Worm (Caenorhabditis elegans) whole organism, L4 larva: ENCODE measurements around the gene sri-24.
A peak's percentile ranks its signal among the peaks of the same experiment; 100 is the strongest.

Source experiments
- D1046.2 ChIP-seq: fragments of 200-800 bp; sonication (Bioruptor generic); IDR thresholded peaks from 2 replicates; pipeline ENCODE4 v1.3.6; 2022; ENCODE audit warnings: missing genetic modification characterization, missing compliant biosample characterization
- F10B5.3 ChIP-seq: sonication (generic microtip); optimal IDR thresholded peaks from 2 replicates; lab custom pipeline; 2016; ENCODE audit warnings: mild to moderate bottlenecking, missing genetic modification characterization, missing compliant biosample characterization
- F26F4.8 ChIP-seq: fragments of 200-800 bp; sonication (Bioruptor generic); conservative IDR thresholded peaks from 2 replicates; pipeline ENCODE4 v1.3.6; 2022; ENCODE audit warnings: missing genetic modification characterization, missing compliant biosample characterization
- F37D6.2 ChIP-seq: sonication (generic microtip); optimal IDR thresholded peaks from 2 replicates; lab custom pipeline; 2016; ENCODE audit warnings: mild to moderate bottlenecking, missing genetic modification characterization, missing compliant biosample characterization
- F49E8.2 ChIP-seq: sonication (generic microtip); optimal IDR thresholded peaks from 2 replicates; lab custom pipeline; 2016; ENCODE audit warnings: missing compliant biosample characterization, mild to moderate bottlenecking, missing genetic modification characterization, borderline replicate concordance
- Y105C5A.15 ChIP-seq: fragments of 200-800 bp; sonication (Bioruptor generic); IDR thresholded peaks from 2 replicates; pipeline ENCODE4 v1.3.6; 2022; ENCODE audit warnings: missing genetic modification characterization, missing compliant biosample characterization
- Y48G9A.11 ChIP-seq: fragments of 200-800 bp; sonication (Bioruptor generic); IDR thresholded peaks from 2 replicates; pipeline ENCODE4 v1.3.6; 2022; ENCODE audit warnings: missing genetic modification reagents, missing genetic modification characterization, missing compliant biosample characterization
- ZK337.2 ChIP-seq: fragments of 200-800 bp; sonication (Bioruptor generic); IDR thresholded peaks from 2 replicates; pipeline ENCODE4 v1.3.6; 2022; ENCODE audit warnings: missing genetic modification reagents, missing genetic modification characterization, missing compliant biosample characterization
- aly-2 ChIP-seq: sonication (generic microtip); optimal IDR thresholded peaks from 2 replicates; lab custom pipeline; 2018; ENCODE audit warnings: missing biosample characterization, missing genetic modification characterization
- arid-1 ChIP-seq: fragments of 200-800 bp; sonication (Bioruptor generic); conservative IDR thresholded peaks from 2 replicates; pipeline ENCODE4 v1.3.6; 2022; ENCODE audit warnings: missing genetic modification reagents, missing genetic modification characterization, missing compliant biosample characterization
- ceh-28 ChIP-seq: fragments of 150-350 bp; optimal IDR thresholded peaks from 2 replicates; lab custom pipeline; 2014; ENCODE audit warnings: missing biosample characterization, missing genetic modification reagents, missing genetic modification characterization
- ceh-44 ChIP-seq: fragments of 200-800 bp; sonication (Bioruptor generic); IDR thresholded peaks from 2 replicates; pipeline ENCODE4 v1.3.6; 2022; ENCODE audit warnings: missing genetic modification reagents, missing genetic modification characterization, missing compliant biosample characterization
- ceh-62 ChIP-seq: sonication (generic microtip); optimal IDR thresholded peaks from 2 replicates; lab custom pipeline; 2017; ENCODE audit warnings: missing biosample characterization, missing genetic modification characterization
- daf-19 ChIP-seq: fragments of 200-800 bp; sonication (Bioruptor generic); conservative IDR thresholded peaks from 2 replicates; pipeline ENCODE4 v1.3.6; 2022; ENCODE audit warnings: missing genetic modification characterization, missing compliant biosample characterization
- daf-8 ChIP-seq: fragments of 200-800 bp; sonication (Bioruptor generic); IDR thresholded peaks from 2 replicates; pipeline ENCODE4 v1.3.6; 2022; ENCODE audit warnings: missing genetic modification characterization, missing compliant biosample characterization
- dmd-6 ChIP-seq: fragments of 200-800 bp; sonication (Bioruptor generic); IDR thresholded peaks from 2 replicates; pipeline ENCODE4 v1.3.6; 2022; ENCODE audit warnings: missing genetic modification reagents, missing genetic modification characterization, missing compliant biosample characterization
- dve-1 ChIP-seq: sonication (generic microtip); optimal IDR thresholded peaks from 2 replicates; lab custom pipeline; 2017; ENCODE audit warnings: antibody characterized with exemption, mild to moderate bottlenecking, missing genetic modification characterization, missing compliant biosample characterization; ENCODE audit not compliant: insufficient read depth
- fkh-10 ChIP-seq: fragments of 150-350 bp; optimal IDR thresholded peaks from 2 replicates; lab custom pipeline; 2014; ENCODE audit warnings: missing biosample characterization, missing genetic modification reagents, missing genetic modification characterization
- fos-1 ChIP-seq: fragments of 150-350 bp; optimal IDR thresholded peaks from 2 replicates; lab custom pipeline; 2014; ENCODE audit warnings: missing biosample characterization, missing genetic modification characterization
- hlh-30 ChIP-seq: sonication (generic microtip); optimal IDR thresholded peaks from 2 replicates; lab custom pipeline; 2017; ENCODE audit warnings: antibody characterized with exemption, mild to moderate bottlenecking, missing genetic modification characterization, missing compliant biosample characterization; ENCODE audit not compliant: insufficient read depth
- jun-1 ChIP-seq: fragments of 150-350 bp; optimal IDR thresholded peaks from 2 replicates; lab custom pipeline; 2014; ENCODE audit warnings: missing biosample characterization, missing genetic modification reagents, missing genetic modification characterization
- lim-7 ChIP-seq: fragments of 200-800 bp; sonication (Bioruptor generic); IDR thresholded peaks from 2 replicates; pipeline ENCODE4 v1.3.6; 2022; ENCODE audit warnings: missing genetic modification characterization, missing compliant biosample characterization
- lin-29 ChIP-seq: fragments of 200-800 bp; sonication (Bioruptor generic); IDR thresholded peaks from 2 replicates; pipeline ENCODE4 v1.3.6; 2022; ENCODE audit warnings: missing genetic modification reagents, missing genetic modification characterization, missing compliant biosample characterization
- lin-38 ChIP-seq: fragments of 200-800 bp; sonication (Bioruptor generic); IDR thresholded peaks from 2 replicates; pipeline ENCODE4 v1.3.6; 2022; ENCODE audit warnings: missing genetic modification reagents, missing genetic modification characterization, missing compliant biosample characterization
- lir-3 ChIP-seq: sonication (generic microtip); optimal IDR thresholded peaks from 2 replicates; lab custom pipeline; 2016; ENCODE audit warnings: mild to moderate bottlenecking, missing genetic modification characterization, missing compliant biosample characterization
- madf-5 ChIP-seq, 2 experiments: fragments of 200-800 bp; sonication (Bioruptor generic); IDR thresholded peaks; 2 replicates each; pipeline ENCODE4 v1.3.6; 2022; ENCODE audit warnings: missing compliant biosample characterization in 2 of 2, missing genetic modification characterization in 2 of 2
- madf-9 ChIP-seq: fragments of 200-800 bp; sonication (Bioruptor generic); conservative IDR thresholded peaks from 2 replicates; pipeline ENCODE4 v1.3.6; 2022; ENCODE audit warnings: missing genetic modification reagents, missing genetic modification characterization, missing compliant biosample characterization
- mdt-29 ChIP-seq: fragments of 200-800 bp; sonication (Bioruptor generic); IDR thresholded peaks from 2 replicates; pipeline ENCODE4 v1.3.6; 2022; ENCODE audit warnings: missing genetic modification reagents, missing genetic modification characterization, missing compliant biosample characterization
- mep-1 ChIP-seq: fragments of 150-350 bp; sonication (generic microtip); optimal IDR thresholded peaks from 3 replicates; lab custom pipeline; 2014; ENCODE audit warnings: missing biosample characterization, missing genetic modification characterization
- nhr-10 ChIP-seq: fragments of 150-350 bp; optimal IDR thresholded peaks from 2 replicates; lab custom pipeline; 2014; ENCODE audit warnings: missing biosample characterization, missing genetic modification characterization
- nhr-102 ChIP-seq: sonication (generic microtip); optimal IDR thresholded peaks from 2 replicates; lab custom pipeline; 2016; ENCODE audit warnings: mild to moderate bottlenecking, missing genetic modification characterization, moderate library complexity, missing compliant biosample characterization
- nhr-11 ChIP-seq: fragments of 150-350 bp; optimal IDR thresholded peaks from 2 replicates; lab custom pipeline; 2014; ENCODE audit warnings: missing biosample characterization, missing genetic modification characterization
- nhr-111 ChIP-seq: fragments of 200-800 bp; sonication (Bioruptor generic); optimal IDR thresholded peaks from 2 replicates; lab custom pipeline; 2018; ENCODE audit warnings: mild to moderate bottlenecking, missing genetic modification characterization, missing compliant biosample characterization
- nhr-25 ChIP-seq: sonication (generic microtip); optimal IDR thresholded peaks from 2 replicates; lab custom pipeline; 2017; ENCODE audit warnings: missing genetic modification characterization, mild to moderate bottlenecking, missing compliant biosample characterization, antibody characterized with exemption, moderate library complexity, borderline replicate concordance; ENCODE audit not compliant: insufficient read depth
- nhr-42 ChIP-seq: fragments of 200-800 bp; sonication (Bioruptor generic); IDR thresholded peaks from 2 replicates; pipeline ENCODE4 v1.3.6; 2022; ENCODE audit warnings: missing genetic modification characterization, missing compliant biosample characterization
- nhr-6 ChIP-seq: fragments of 150-350 bp; optimal IDR thresholded peaks from 2 replicates; lab custom pipeline; 2014; ENCODE audit warnings: missing biosample characterization, missing genetic modification characterization
- nhr-77 ChIP-seq: fragments of 150-350 bp; optimal IDR thresholded peaks from 2 replicates; lab custom pipeline; 2014; ENCODE audit warnings: missing biosample characterization, missing genetic modification characterization
- pha-4 ChIP-seq, 2 experiments: fragments of 150-350 bp in 1 of 2; fragments of 200-800 bp in 1 of 2; sonication (Bioruptor generic) in 1 of 2; IDR thresholded peaks in 1 of 2; optimal IDR thresholded peaks in 1 of 2; 2 replicates each; pipeline versions ENCODE4 v1.3.6 to Lab custom; 2014 to 2022; ENCODE audit warnings: missing genetic modification characterization in 2 of 2, missing genetic modification reagents in 2 of 2, missing biosample characterization in 1 of 2, missing compliant biosample characterization in 1 of 2
- php-3 ChIP-seq: fragments of 200-800 bp; sonication (Bioruptor generic); IDR thresholded peaks from 2 replicates; pipeline ENCODE4 v1.3.6; 2022; ENCODE audit warnings: missing genetic modification reagents, missing genetic modification characterization, missing compliant biosample characterization
- pqm-1 ChIP-seq: sonication (generic microtip); optimal IDR thresholded peaks from 2 replicates; lab custom pipeline; 2017; ENCODE audit warnings: missing biosample characterization, missing genetic modification characterization
- set-16 ChIP-seq: fragments of 200-800 bp; sonication (Bioruptor generic); IDR thresholded peaks from 2 replicates; pipeline ENCODE4 v1.3.6; 2022; ENCODE audit warnings: missing genetic modification reagents, missing genetic modification characterization, missing compliant biosample characterization
- snpc-4 ChIP-seq: fragments of 150-350 bp; optimal IDR thresholded peaks from 2 replicates; lab custom pipeline; 2014; ENCODE audit warnings: missing biosample characterization, missing genetic modification characterization
- spr-1 ChIP-seq: sonication (generic microtip); optimal IDR thresholded peaks from 2 replicates; lab custom pipeline; 2016; ENCODE audit warnings: mild to moderate bottlenecking, missing genetic modification characterization, missing compliant biosample characterization
- tag-97 ChIP-seq: fragments of 200-800 bp; sonication (Bioruptor generic); IDR thresholded peaks from 2 replicates; pipeline ENCODE4 v1.3.6; 2022; ENCODE audit warnings: missing genetic modification characterization, missing compliant biosample characterization
- tra-1 ChIP-seq: fragments of 200-800 bp; sonication (Bioruptor generic); IDR thresholded peaks from 2 replicates; pipeline ENCODE4 v1.3.6; 2022; ENCODE audit warnings: missing genetic modification reagents, missing genetic modification characterization, missing compliant biosample characterization
- unc-39 ChIP-seq: sonication (generic microtip); optimal IDR thresholded peaks from 2 replicates; lab custom pipeline; 2017; ENCODE audit warnings: missing biosample characterization, missing genetic modification characterization
- unc-62 ChIP-seq, 3 experiments: fragments of 150-350 bp in 1 of 3; sonication (generic microtip); optimal IDR thresholded peaks in 2 of 3; peaks in 1 of 3; 1 replicate in 1 of 3; 2 replicates in 2 of 3; lab custom pipeline; 2014 to 2017; ENCODE audit warnings: missing biosample characterization in 3 of 3, missing genetic modification characterization in 3 of 3, missing genetic modification reagents in 3 of 3, missing genotype in 1 of 3
- zfp-3 ChIP-seq: fragments of 200-800 bp; sonication (Bioruptor generic); conservative IDR thresholded peaks from 2 replicates; pipeline ENCODE4 v1.3.6; 2022; ENCODE audit warnings: missing genetic modification reagents, missing genetic modification characterization, missing compliant biosample characterization
- zip-2 ChIP-seq: fragments of 150-350 bp; optimal IDR thresholded peaks from 2 replicates; lab custom pipeline; 2014; ENCODE audit warnings: missing biosample characterization, missing genetic modification characterization
- ztf-11 ChIP-seq: fragments of 150-350 bp; optimal IDR thresholded peaks from 2 replicates; lab custom pipeline; 2014; ENCODE audit warnings: missing biosample characterization, missing genetic modification characterization
- ztf-7 ChIP-seq: fragments of 150-350 bp; optimal IDR thresholded peaks from 2 replicates; lab custom pipeline; 2014; ENCODE audit warnings: missing biosample characterization, missing genetic modification characterization

sri-24 gene

DNA sequence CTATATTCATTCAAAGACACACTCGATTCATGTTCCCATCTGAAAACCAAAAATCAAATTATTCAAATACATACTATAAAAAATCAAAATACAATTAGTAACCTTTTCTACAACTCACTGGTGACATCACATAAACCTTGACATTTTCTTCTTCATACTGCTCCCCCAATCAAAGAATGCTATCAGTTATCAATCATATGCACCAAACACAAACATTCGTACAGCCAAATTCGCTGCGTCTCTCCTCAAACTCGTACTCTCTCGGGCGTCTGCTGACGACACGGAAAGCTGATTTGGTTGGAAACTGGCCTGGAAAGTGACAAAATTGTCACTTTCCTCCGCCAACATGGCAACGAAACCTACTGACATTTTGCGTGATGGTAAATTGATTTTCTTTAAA lies 19.6 kb upstream of the sri-24 start, which contains the start of gene plc-2 (continued):
- TF ChIP-seq daf-19 (GFP tag; lab: Robert Waterston, UW) (no peak), php-3 (GFP tag; lab: Robert Waterston, UW) (no peak), ztf-11 (tag; lab: Kevin White, UChicago) (no peak), set-16 (GFP tag; lab: Robert Waterston, UW) (no peak), lir-3 (tag; lab: Kevin White, UChicago) (no peak), dmd-6 (peak; percentile 76), fkh-10 (GFP tag; lab: Kevin White, UChicago) (no peak), unc-39 (tag; lab: Kevin White, UChicago) (no peak), Y48G9A.11 (GFP tag; lab: Robert Waterston, UW) (no peak), nhr-6 (tag; lab: Kevin White, UChicago) (peak; percentile 81), ceh-28 (tag; lab: Kevin White, UChicago) (no peak), madf-5 (GFP tag; IDR thresholded peaks at IDR 0.05; lab: Robert Waterston, UW) (no peak), lim-7 (GFP tag; lab: Robert Waterston, UW) (no peak), aly-2 (tag; lab: Kevin White, UChicago) (no peak), hlh-30 (tag; lab: Kevin White, UChicago) (peak; percentile 44), daf-8 (GFP tag; lab: Robert Waterston, UW) (no peak), madf-9 (GFP tag; lab: Robert Waterston, UW) (no peak), nhr-111 (GFP tag; lab: Kevin White, UChicago) (no peak), tag-97 (GFP tag; lab: Robert Waterston, UW) (no peak), pha-4 (GFP tag; IDR thresholded peaks at IDR 0.05; lab: Robert Waterston, UW) (no peak), pha-4 (tag; optimal IDR thresholded peaks at IDR 0.05; lab: Kevin White, UChicago) (peak; percentile 32), fos-1 (tag; lab: Kevin White, UChicago) (no peak), ceh-44 (GFP tag; lab: Robert Waterston, UW) (no peak), F10B5.3 (tag; lab: Kevin White, UChicago) (no peak), lin-29 (GFP tag; lab: Robert Waterston, UW) (no peak), nhr-42 (GFP tag; lab: Robert Waterston, UW) (no peak), spr-1 (tag; lab: Kevin White, UChicago) (no peak), zfp-3 (no peak), snpc-4 (tag; lab: Kevin White, UChicago) (no peak), lin-38 (GFP tag; lab: Robert Waterston, UW) (peak; percentile 35; the same call in 1 of the 2 replicates), mep-1 (tag; lab: Kevin White, UChicago) (peak; percentile 13), nhr-11 (tag; lab: Kevin White, UChicago) (no peak), nhr-25 (tag; lab: Kevin White, UChicago) (no peak), arid-1 (GFP tag; lab: Robert Waterston, UW) (no peak), F26F4.8 (no peak), ZK337.2 (no peak), ztf-7 (tag; lab: Kevin White, UChicago) (no peak), tra-1 (GFP tag; lab: Robert Waterston, UW) (no peak), F37D6.2 (tag; lab: Kevin White, UChicago) (no peak), ceh-62 (tag; lab: Kevin White, UChicago) (no peak), Y105C5A.15 (GFP tag; lab: Robert Waterston, UW) (no peak), nhr-10 (no peak), nhr-102 (tag; lab: Kevin White, UChicago) (no peak), D1046.2 (GFP tag; lab: Robert Waterston, UW) (no peak), F49E8.2 (no peak), jun-1 (tag; lab: Kevin White, UChicago) (no peak), mdt-29 (GFP tag; lab: Robert Waterston, UW) (no peak), pqm-1 (tag; lab: Kevin White, UChicago) (peak; percentile 84), nhr-77 (tag; lab: Kevin White, UChicago) (peak; percentile 31), zip-2 (tag; lab: Kevin White, UChicago) (no peak), dve-1 (peak; percentile 78), unc-62 (GFP tag; optimal IDR thresholded peaks at IDR 0.05 in 1 of 2; lab: Kevin White, UChicago) (peak in 1 of 2 experiments; percentile 13), unc-62 (tag; optimal IDR thresholded peaks at IDR 0.05; lab: Kevin White, UChicago) (no peak)
